Worm (Caenorhabditis elegans): ENCODE data around the gene mdh-1.

mdh-1 gene

DNA sequence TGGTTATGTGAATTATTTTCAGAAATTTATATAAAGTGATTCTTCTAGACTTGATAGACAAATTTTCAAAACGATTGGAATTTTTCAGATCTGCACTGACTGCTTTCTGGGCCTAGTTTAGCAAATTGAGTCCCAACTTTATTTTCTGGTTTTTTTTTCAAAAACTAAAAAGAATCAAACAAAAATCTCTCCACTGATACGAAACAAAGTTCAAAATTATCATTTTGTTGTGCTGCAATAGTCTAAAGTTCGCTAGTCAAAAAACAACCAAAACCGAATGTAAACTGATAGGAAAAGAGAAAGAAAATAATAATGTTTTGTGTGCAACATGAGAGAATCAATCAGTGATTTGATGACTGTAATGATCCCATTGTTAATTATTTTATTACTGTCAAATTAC is 33.5 kb upstream of the mdh-1 start, which contains the start of gene lipl-4:
TSS of gene lipl-4 (plus strand) at position 301 of the 400 bp plus-strand sequence.
- TF ChIP-seq cog-1 (tag; optimal IDR thresholded peaks at IDR 0.05) (no peak), flt-1 (GFP tag; IDR thresholded peaks at IDR 0.05) (no peak), tab-1 (GFP tag; IDR thresholded peaks at IDR 0.05) (no peak), klf-2 (GFP tag; conservative IDR thresholded peaks at IDR 0.05) (no peak), ztf-29 (GFP tag; IDR thresholded peaks at IDR 0.05) (no peak), T22C8.4 (GFP tag; IDR thresholded peaks at IDR 0.05) (no peak), med-1 (GFP tag; optimal IDR thresholded peaks at IDR 0.05; ENCODE audit: insufficient read depth) (no peak), ztf-23 (GFP tag; IDR thresholded peaks at IDR 0.05) (no peak), ref-1 (GFP tag; conservative IDR thresholded peaks at IDR 0.05) (no peak)

ce11 chrV:6549148-6549547 is 32.8 kb upstream of the mdh-1 start, which contains the start of gene K04A8.20:
K04A8.20 (plus strand) TSS chrV:6549448.
- TF ChIP-seq flt-1 (GFP tag; IDR thresholded peaks at IDR 0.05) (no peak), ztf-23 (GFP tag; IDR thresholded peaks at IDR 0.05) (no peak), klf-2 (GFP tag; conservative IDR thresholded peaks at IDR 0.05) (no peak), ref-1 (GFP tag; conservative IDR thresholded peaks at IDR 0.05) (no peak), T22C8.4 (GFP tag; IDR thresholded peaks at IDR 0.05) (no peak), cog-1 (tag; optimal IDR thresholded peaks at IDR 0.05) (no peak), ztf-29 (GFP tag; IDR thresholded peaks at IDR 0.05) (no peak), tab-1 (GFP tag; IDR thresholded peaks at IDR 0.05) (no peak), med-1 (GFP tag; optimal IDR thresholded peaks at IDR 0.05; ENCODE audit: insufficient read depth) (no peak)

- TF ChIP-seq ref-1 (GFP tag; conservative IDR thresholded peaks at IDR 0.05) (no peak), klf-2 (GFP tag; conservative IDR thresholded peaks at IDR 0.05) (no peak), flt-1 (GFP tag; IDR thresholded peaks at IDR 0.05) (no peak)
These were observed 32.0 kb upstream of the mdh-1 start for ce11 chrV:6548309-6548708.

DNA sequence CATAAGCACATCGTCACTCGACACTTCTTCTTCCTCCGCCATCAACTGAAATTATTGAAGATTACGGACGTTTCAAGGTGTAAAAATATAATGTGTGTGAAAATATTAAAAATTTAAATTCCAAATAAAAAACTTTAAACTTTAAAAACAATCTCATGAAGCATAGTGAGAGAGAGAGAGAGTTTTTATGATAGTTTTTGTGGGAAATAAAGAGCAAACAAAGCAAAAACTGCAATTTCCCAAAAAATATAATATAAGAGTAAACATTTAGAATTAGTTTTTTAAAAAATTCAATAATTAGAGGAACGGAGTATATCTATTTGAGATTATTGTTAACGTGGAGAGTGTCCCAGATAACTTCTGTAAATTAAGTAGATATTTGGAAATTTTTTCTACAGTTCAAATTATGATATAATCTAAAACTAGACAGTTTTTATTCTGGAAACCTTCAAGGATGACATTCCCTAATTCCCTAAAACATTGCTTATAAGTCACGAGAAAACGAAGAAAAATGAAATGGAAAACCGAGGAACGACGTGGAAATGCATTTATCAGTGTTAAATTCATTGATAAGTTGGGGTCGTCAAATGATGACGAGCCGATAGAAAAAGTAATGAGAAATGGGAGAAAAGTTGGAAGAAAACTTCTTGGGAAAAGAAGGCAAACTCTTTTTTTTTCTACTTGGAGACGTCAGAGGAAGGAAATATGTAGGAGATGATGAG is 30.3 kb upstream of the mdh-1 start, which contains the start of gene dre-1:
TSS of gene dre-1 (minus strand) at position 51 of the 722 bp plus-strand sequence.
- TF ChIP-seq flt-1 (GFP tag; IDR thresholded peaks at IDR 0.05), result no peak

- no peak for TF ChIP-seq tab-1 (GFP tag; IDR thresholded peaks at IDR 0.05)
- TF ChIP-seq flt-1 (GFP tag; IDR thresholded peaks at IDR 0.05), result 0 out of 2 replicates have a peak, but pooled peaks have one; percentile 6
These were observed 28.7 kb upstream of the mdh-1 start for ce11 chrV:6544999-6545398.

ce11 chrV:6541875-6542274 is 25.5 kb upstream of the mdh-1 start:
- TF ChIP-seq cog-1 (tag; optimal IDR thresholded peaks at IDR 0.05), result peak; percentile 21
- TF ChIP-seq ztf-29 (GFP tag; IDR thresholded peaks at IDR 0.05), result no peak
- TF ChIP-seq T22C8.4 (GFP tag; IDR thresholded peaks at IDR 0.05), result no peak
- TF ChIP-seq ztf-23 (GFP tag; IDR thresholded peaks at IDR 0.05), result 0 out of 2 replicates have a peak, but pooled peaks have one; percentile 19
- no peak for TF ChIP-seq klf-2 (GFP tag; conservative IDR thresholded peaks at IDR 0.05)

ce11 chrV:6538323-6538722 is 22.0 kb upstream of the mdh-1 start:
- TF ChIP-seq klf-2 (GFP tag; conservative IDR thresholded peaks at IDR 0.05) (no peak), ref-1 (GFP tag; conservative IDR thresholded peaks at IDR 0.05) (no peak), ztf-23 (GFP tag; IDR thresholded peaks at IDR 0.05) (no peak), tab-1 (GFP tag; IDR thresholded peaks at IDR 0.05) (no peak), T22C8.4 (GFP tag; IDR thresholded peaks at IDR 0.05) (no peak), cog-1 (tag; optimal IDR thresholded peaks at IDR 0.05) (no peak), flt-1 (GFP tag; IDR thresholded peaks at IDR 0.05) (0 out of 2 replicates have a peak, but pooled peaks have one; percentile 42), med-1 (GFP tag; optimal IDR thresholded peaks at IDR 0.05; ENCODE audit: insufficient read depth) (no peak)

ce11 chrV:6533030-6533429 is 16.7 kb upstream of the mdh-1 start, which contains the start of gene hpo-26:
hpo-26 (minus strand) TSS chrV:6533060.
- TF ChIP-seq med-1 (GFP tag; optimal IDR thresholded peaks at IDR 0.05; ENCODE audit: insufficient read depth) (no peak), cog-1 (tag; optimal IDR thresholded peaks at IDR 0.05) (no peak), T22C8.4 (GFP tag; IDR thresholded peaks at IDR 0.05) (no peak), ztf-23 (GFP tag; IDR thresholded peaks at IDR 0.05) (no peak), tab-1 (GFP tag; IDR thresholded peaks at IDR 0.05) (no peak), flt-1 (GFP tag; IDR thresholded peaks at IDR 0.05) (no peak), klf-2 (GFP tag; conservative IDR thresholded peaks at IDR 0.05) (no peak), ztf-29 (GFP tag; IDR thresholded peaks at IDR 0.05) (no peak), ref-1 (GFP tag; conservative IDR thresholded peaks at IDR 0.05) (no peak)

ce11 chrV:6524757-6525156 is 8.4 kb upstream of the mdh-1 start, which contains the start of gene acs-1:
acs-1 (plus strand) TSS chrV:6524989.
- TF ChIP-seq flt-1 (GFP tag; IDR thresholded peaks at IDR 0.05), result no peak
- TF ChIP-seq ztf-29 (GFP tag; IDR thresholded peaks at IDR 0.05), result no peak
- TF ChIP-seq klf-2 (GFP tag; conservative IDR thresholded peaks at IDR 0.05), result no peak
- no peak for TF ChIP-seq tab-1 (GFP tag; IDR thresholded peaks at IDR 0.05)
- no peak for TF ChIP-seq med-1 (GFP tag; optimal IDR thresholded peaks at IDR 0.05; ENCODE audit: insufficient read depth)
- TF ChIP-seq T22C8.4 (GFP tag; IDR thresholded peaks at IDR 0.05), result no peak
- TF ChIP-seq cog-1 (tag; optimal IDR thresholded peaks at IDR 0.05), result no peak
- no peak for TF ChIP-seq ref-1 (GFP tag; conservative IDR thresholded peaks at IDR 0.05)
- TF ChIP-seq ztf-23 (GFP tag; IDR thresholded peaks at IDR 0.05), result no peak

- no peak for TF ChIP-seq ztf-29 (GFP tag; IDR thresholded peaks at IDR 0.05)
- TF ChIP-seq cog-1 (tag; optimal IDR thresholded peaks at IDR 0.05), result no peak
- TF ChIP-seq T22C8.4 (GFP tag; IDR thresholded peaks at IDR 0.05), result no peak
- no peak for TF ChIP-seq med-1 (GFP tag; optimal IDR thresholded peaks at IDR 0.05; ENCODE audit: insufficient read depth)
- no peak for TF ChIP-seq klf-2 (GFP tag; conservative IDR thresholded peaks at IDR 0.05)
- TF ChIP-seq ref-1 (GFP tag; conservative IDR thresholded peaks at IDR 0.05), result no peak
- TF ChIP-seq tab-1 (GFP tag; IDR thresholded peaks at IDR 0.05), result no peak
- TF ChIP-seq ztf-23 (GFP tag; IDR thresholded peaks at IDR 0.05), result no peak
These were observed 6.7 kb upstream of the mdh-1 start for ce11 chrV:6522879-6523497.

Measured in whole organism, midembryonic.